Worm (Caenorhabditis elegans): ENCODE results near the gene C45B11.9.

- TF ChIP-seq hpl-2 (GFP tag; optimal IDR thresholded peaks at IDR 0.05) (no peak), rnt-1 (tag; optimal IDR thresholded peaks at IDR 0.05) (no peak), lsy-2 (tag; optimal IDR thresholded peaks at IDR 0.05) (no peak), hlh-4 (tag; optimal IDR thresholded peaks at IDR 0.05) (no peak), nhr-76 (tag; optimal IDR thresholded peaks at IDR 0.05) (no peak), nhr-71 (tag; optimal IDR thresholded peaks at IDR 0.05) (no peak), nhr-77 (tag; optimal IDR thresholded peaks at IDR 0.05) (no peak), fkh-10 (GFP tag; optimal IDR thresholded peaks at IDR 0.05) (no peak), ama-1 (optimal IDR thresholded peaks at IDR 0.05) (no peak)
Observed at ce11 chrV:11082964-11083363, 42.8 kb downstream of the C45B11.9 start.
